Fruit fly (Drosophila melanogaster) Kc167 (cell line): ENCODE measurements around the gene NdufV3.

Source experiments
- Myc ChIP-seq: fragments of >200 bp; optimal IDR thresholded peaks from 2 replicates; lab custom pipeline; 2017; ENCODE audit warnings: missing external identifiers
- Sin3A ChIP-seq: fragments of >200 bp; optimal IDR thresholded peaks from 2 replicates; lab custom pipeline; 2018; ENCODE audit warnings: missing external identifiers
- h ChIP-seq: fragments of >200 bp; optimal IDR thresholded peaks from 3 replicates; lab custom pipeline; 2018; ENCODE audit warnings: missing external identifiers
- insv ChIP-seq: fragments of >200 bp; optimal IDR thresholded peaks from 3 replicates; lab custom pipeline; 2018; ENCODE audit warnings: missing external identifiers
- psq ChIP-seq: fragments of >200 bp; optimal IDR thresholded peaks from 2 replicates; lab custom pipeline; 2017; ENCODE audit warnings: missing external identifiers
- ttk ChIP-seq: sonication (Bioruptor generic); optimal IDR thresholded peaks from 2 replicates; lab custom pipeline; 2017; ENCODE audit warnings: missing external identifiers

NdufV3 gene

DNA sequence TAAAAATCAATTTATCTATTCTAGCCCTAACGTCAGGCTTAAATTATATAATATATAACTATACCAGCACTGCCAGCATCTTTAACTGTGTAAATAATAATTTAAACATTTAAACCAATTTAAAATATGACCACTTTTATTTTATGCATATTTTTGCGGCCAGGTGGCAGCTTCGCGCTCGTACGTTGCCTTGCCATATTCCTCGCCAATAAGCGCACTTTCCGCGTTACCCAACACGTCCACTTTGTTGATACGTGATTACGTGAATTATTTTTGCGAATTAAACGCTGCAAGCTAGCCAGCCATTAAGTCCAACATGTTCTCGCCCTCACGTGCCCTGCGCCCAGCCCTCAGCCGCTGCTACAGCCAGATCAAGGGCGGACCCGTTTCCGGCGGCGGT lies at the start of gene NdufV3:
Gene NdufV3, plus strand, starts transcription at position 219 of the 400 bp plus-strand sequence.
- no peak for TF ChIP-seq psq (lab: Kevin White, UChicago)
- no peak for TF ChIP-seq insv
- TF ChIP-seq h = no peak
- no peak for TF ChIP-seq ttk (lab: Kevin White, UChicago)
- no peak for TF ChIP-seq Sin3A
- no peak for TF ChIP-seq Myc (lab: Kevin White, UChicago)

DNA sequence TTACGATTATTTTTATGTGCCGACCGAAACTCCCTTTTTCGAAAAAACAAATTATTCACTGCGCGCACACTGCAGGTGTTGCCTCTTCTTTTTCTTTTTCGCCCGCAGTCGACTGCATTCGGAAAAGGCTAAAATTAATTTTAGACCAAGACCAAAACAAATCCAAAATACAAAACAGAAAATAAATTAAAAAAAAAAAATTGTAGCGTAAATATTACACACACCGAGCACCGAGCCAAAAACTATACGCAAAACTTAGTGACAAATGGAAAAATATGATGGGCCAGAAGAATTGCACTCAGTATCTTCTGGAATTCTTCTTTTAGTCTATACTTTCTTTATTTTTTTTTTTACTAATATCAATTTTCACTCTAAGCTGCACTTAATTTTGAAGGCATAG lies 47.1 kb upstream of the NdufV3 start, which contains the start of gene CG44422:
Gene CG44422, minus strand, starts transcription at position 101 of the 400 bp plus-strand sequence.
- TF ChIP-seq ttk (lab: Kevin White, UChicago) = no peak
- no peak for TF ChIP-seq Myc (lab: Kevin White, UChicago)
- TF ChIP-seq insv = no peak
- TF ChIP-seq Sin3A = no peak
- TF ChIP-seq h = no peak
- TF ChIP-seq psq (lab: Kevin White, UChicago) = no peak

DNA sequence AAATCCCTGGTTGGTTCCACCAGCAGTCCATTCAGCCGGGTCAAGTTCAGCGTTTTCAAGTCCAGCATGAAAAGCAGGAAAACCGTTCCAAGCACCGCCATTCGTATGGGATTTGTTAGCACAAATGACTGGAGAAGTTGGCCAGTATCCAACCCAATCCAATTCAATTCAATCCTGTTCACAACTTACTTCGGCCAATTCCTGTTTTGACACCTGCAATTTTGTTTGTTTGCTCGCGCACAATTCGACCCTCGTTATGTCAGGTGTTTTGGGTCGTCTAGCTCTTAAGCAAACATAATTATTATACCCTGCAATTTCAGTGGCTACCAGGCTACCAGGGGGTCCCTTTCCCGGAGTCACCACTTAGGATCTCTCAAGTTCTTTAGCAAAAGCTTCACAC lies 38.7 kb upstream of the NdufV3 start, which contains the start of gene Ir10a:
Gene Ir10a, minus strand, starts transcription at position 101 of the 400 bp plus-strand sequence.
- no peak for TF ChIP-seq ttk (lab: Kevin White, UChicago)
- no peak for TF ChIP-seq Myc (lab: Kevin White, UChicago)
- TF ChIP-seq psq (lab: Kevin White, UChicago) = no peak
- TF ChIP-seq insv = no peak
- no peak for TF ChIP-seq Sin3A
- TF ChIP-seq h = no peak

DNA sequence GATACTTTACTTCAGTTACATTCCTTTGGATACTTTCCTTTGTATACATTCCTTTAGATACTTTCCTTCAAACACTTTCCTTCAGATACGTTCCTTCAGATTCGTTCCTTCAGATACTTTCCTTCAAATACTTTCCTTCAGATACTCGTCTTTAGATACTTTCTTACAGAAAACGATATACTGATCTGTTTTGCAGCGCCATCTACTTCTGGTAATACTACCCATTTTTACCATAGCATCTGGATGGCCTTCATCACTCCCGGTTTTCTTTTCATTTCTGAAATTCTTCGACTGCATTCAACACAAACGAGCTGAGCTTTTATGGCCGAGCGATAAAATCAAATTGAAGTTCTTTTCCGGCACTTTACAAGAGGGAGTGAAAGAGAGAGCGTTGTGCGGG lies 29.9 kb upstream of the NdufV3 start:
- TF ChIP-seq psq (lab: Kevin White, UChicago) (no peak), Myc (lab: Kevin White, UChicago) (no peak), Sin3A (no peak), h (no peak), insv (no peak), ttk (lab: Kevin White, UChicago) (no peak)

DNA sequence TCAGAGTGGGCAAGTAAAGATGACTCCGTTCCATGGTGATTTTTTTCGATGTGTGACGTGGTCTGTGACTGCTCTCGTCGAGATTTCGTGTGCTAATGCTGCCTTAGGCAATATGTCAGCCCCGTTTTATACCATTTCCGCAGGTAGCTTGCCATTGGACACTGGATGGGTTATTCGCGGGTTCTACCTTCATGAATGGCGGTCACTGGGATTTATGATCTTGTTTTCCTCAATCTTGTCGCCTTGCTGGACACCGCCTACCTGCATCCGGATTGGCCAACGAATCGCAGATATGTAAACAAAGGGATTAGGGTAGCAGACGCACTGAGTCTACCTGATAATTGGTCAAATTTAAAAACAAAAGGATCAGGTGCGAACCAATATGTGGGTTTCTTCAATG lies 27.5 kb upstream of the NdufV3 start, which contains the start of gene sisA:
Gene sisA, minus strand, starts transcription at position 101 of the 400 bp plus-strand sequence.
- no peak for TF ChIP-seq psq (lab: Kevin White, UChicago)
- no peak for TF ChIP-seq h
- no peak for TF ChIP-seq ttk (lab: Kevin White, UChicago)
- TF ChIP-seq Sin3A = no peak
- TF ChIP-seq Myc (lab: Kevin White, UChicago) = no peak
- no peak for TF ChIP-seq insv

DNA sequence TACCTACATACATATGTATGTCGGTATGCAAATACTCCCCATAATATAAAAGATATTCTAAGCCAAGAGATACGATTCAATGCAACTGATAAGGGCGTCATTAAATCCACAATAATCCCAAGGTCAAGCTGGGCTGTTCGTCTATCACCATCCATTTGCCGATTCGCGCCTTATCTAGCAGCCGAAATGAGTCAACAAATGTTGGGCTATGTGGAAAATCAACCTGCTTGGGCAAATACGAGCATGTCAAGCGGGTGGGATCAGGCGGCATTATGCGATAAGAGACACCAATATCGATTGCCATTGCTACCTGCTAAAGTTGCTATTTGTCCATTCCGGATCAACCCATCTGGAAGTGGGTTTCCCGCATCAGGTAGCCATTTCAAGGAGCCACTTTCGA lies 27.1 kb upstream of the NdufV3 start:
- TF ChIP-seq ttk (lab: Kevin White, UChicago) (no peak), psq (lab: Kevin White, UChicago) (no peak), h (no peak), Sin3A (no peak), Myc (lab: Kevin White, UChicago) (no peak), insv (no peak)

DNA sequence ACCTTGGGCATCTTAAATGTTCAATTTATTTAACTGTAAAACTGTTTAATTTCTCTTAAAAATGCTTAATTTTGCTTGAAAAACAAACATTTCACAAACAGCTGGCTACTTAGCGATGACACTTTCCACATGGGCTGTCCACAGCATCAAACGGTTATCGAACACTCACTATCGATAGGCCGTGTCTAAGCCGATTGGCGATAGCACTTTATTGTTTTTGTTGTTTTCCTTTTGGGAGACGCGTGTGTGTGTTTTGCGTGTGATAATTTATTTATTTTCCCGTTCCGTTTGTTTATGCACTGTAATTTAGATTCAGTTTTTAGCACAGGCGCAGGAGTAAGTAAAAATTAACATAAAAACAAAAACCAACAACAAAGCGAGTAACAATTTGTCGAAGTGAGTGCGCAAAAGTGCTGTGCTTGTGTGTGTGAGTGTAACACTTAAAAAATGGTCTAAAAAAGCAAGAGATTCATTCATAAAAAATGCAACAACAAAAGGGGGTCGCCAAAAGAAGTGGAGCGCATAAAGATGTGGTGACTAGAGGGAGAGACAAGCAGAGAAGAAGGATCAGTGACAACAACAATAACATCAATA lies 24.5 kb upstream of the NdufV3 start, which contains the start of gene Gapvd1:
Gene Gapvd1, plus strand, starts transcription at position 211 of the 594 bp plus-strand sequence.
- TF ChIP-seq Myc (lab: Kevin White, UChicago) (no peak), insv (no peak), psq (lab: Kevin White, UChicago) (no peak), ttk (lab: Kevin White, UChicago) (no peak), h (no peak), Sin3A (no peak)

DNA sequence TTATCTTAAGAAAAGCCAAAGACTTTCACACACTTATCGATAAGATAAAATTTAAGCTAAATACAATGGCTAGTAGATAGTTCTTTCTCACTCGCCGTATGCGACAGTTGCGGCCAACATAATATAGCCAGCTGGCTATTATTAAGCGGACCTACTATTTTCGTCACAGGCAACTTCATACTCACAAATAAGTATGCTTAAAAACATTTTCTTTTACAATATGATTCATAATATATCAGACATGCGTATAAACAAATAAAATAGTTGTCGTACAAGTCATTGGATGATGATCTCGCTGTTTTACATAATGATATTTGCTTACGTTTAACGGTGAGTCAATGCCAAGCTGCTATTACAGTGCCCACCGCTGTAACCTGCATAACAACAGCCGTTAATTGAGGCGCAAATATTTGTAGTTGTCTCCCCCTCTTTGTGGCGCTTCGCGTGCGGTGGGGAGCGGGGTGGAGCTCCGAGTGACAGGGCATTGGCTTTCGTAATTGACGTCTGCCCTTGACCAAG lies 23.5 kb upstream of the NdufV3 start:
- TF ChIP-seq psq (lab: Kevin White, UChicago) (no peak), Myc (lab: Kevin White, UChicago) (no peak), h (no peak)

DNA sequence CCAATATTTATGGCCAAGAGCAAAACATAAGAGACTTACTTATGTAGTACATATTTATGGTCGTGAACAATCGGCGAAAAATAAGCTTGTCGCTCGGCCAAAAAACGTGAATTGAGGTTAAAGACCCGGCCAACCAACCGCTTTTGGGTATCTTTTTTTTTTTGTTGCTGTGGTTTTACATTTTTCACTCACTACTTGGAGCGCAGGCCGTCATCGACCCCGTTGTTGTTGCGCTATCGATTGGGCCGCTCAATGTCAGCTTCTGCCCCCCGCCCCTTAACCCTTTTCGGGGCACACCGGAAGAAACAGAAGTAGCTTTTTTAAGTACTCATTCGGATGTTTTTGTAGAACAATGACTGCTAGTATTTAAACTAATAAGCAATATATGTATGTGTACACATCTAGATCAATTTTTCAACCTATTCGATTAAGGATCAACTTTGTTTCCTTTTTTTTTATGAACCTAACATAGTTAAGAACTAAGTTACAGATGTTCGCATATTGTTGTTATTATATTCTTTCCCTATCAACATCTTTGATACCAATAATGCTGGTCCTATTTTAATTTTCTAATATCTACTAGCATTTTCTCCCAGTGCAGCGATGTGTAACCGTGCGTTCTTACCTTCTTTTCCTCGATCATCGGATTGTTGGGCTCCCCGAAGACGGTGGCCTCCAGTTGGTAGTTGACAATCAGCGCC lies 11.6 kb upstream of the NdufV3 start:
- TF ChIP-seq h = no peak
- no peak for TF ChIP-seq ttk (lab: Kevin White, UChicago)
- no peak for TF ChIP-seq insv
- no peak for TF ChIP-seq Myc (lab: Kevin White, UChicago)
- no peak for TF ChIP-seq Sin3A
- no peak for TF ChIP-seq psq (lab: Kevin White, UChicago)

DNA sequence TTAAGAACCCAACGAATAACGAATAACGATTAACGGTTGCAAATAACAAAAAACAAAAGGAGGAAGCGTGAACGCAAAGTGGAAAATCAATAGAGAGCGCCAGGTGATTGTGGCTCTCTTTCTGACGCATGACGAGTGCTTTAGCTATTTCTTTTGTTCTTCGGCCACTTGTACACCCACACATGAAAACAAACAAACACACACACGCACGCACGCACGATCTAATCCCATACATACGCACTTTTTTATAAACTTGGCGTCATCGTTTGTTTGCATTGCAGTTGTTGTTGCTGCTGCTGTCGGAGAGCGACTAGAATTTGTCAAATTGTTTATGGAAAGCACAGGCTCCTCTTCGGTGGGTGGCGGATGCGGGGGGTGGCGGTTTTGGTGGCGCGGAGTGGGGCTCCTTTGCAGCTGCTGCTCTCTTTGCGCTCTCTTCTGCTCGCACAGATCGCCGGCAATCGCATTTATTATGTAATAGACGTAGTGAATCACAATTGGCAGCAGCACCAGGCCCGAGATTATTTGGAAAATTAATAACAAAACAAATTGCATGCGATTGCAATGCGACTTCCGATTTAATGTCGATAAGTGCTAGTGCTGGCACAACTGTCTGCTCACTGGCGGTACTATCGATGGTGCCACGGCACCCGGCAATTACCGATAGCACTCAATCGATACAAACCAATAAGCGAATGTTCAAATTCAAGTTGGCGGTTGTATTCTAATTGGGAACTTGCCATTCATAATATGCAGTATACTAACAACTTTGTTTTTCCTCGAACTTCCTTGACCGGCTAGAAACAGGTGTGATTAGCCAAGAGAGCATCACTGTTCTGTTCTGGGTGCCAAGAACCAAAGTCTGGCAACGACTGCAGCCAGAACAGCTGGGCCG lies 10.6 kb upstream of the NdufV3 start:
- TF ChIP-seq Myc (lab: Kevin White, UChicago) = no peak
- no peak for TF ChIP-seq ttk (lab: Kevin White, UChicago)
- no peak for TF ChIP-seq psq (lab: Kevin White, UChicago)
- no peak for TF ChIP-seq insv
- TF ChIP-seq h = no peak
- no peak for TF ChIP-seq Sin3A

DNA sequence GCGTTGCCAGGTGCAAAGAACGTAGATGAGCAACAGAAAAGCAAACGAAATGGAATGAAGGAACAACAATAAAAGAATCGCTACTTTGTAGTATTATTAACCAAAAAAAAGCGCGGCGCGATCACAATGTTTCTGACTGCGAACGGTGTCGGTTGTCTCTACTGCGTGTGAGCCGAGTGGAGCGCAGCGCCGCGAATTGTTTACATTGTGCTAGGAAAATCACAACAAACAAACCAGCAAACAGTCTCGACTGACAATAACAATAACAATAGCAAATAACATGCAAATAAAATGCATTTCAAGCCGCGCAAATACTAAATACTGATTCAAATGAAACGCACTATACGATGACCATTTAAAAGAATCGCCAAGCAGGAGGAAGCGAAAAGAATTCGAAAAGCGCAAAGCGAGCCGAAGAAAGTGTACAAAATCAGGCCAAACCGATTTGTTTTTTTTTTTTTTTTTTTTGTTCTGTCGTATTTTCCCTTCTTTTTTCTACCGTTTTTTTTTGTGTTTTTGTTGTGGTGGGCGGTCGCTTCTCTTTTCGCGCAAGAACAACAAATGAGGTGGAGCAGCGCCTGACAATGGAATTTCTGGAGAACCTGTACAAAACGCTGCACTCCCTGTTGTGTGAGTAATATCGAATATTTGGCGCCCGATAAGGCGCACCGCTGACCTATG lies 9.8 kb upstream of the NdufV3 start, which contains the start of the genes CG34348 and Kap3:
Gene CG34348, plus strand, starts transcription at position 6 of the 681 bp plus-strand sequence.
Gene Kap3, minus strand, starts transcription at position 217 of the 681 bp plus-strand sequence.
- no peak for TF ChIP-seq insv
